Fruit fly (Drosophila melanogaster) whole organism, embryonic: ENCODE data around the gene Zdhhc8.

Source experiments
- CG10462 ChIP-seq: fragments of 200-800 bp; sonication (Bioruptor generic); optimal IDR thresholded peaks from 2 replicates; lab custom pipeline; 2016; ENCODE audit warnings: missing biosample characterization, missing genetic modification characterization
- CG10979 ChIP-seq: fragments of 200-800 bp; sonication (Bioruptor generic); optimal IDR thresholded peaks from 2 replicates; lab custom pipeline; 2018; ENCODE audit warnings: missing biosample characterization, mild to moderate bottlenecking, missing genetic modification characterization, moderate library complexity
- CG12071 ChIP-seq: fragments of 200-800 bp; sonication (Bioruptor generic); optimal IDR thresholded peaks from 3 replicates; lab custom pipeline; 2018; ENCODE audit warnings: missing biosample characterization, mild to moderate bottlenecking, missing genetic modification characterization
- CG12155 ChIP-seq: fragments of 200-800 bp; sonication (Bioruptor generic); optimal IDR thresholded peaks from 3 replicates; lab custom pipeline; 2016; ENCODE audit warnings: missing biosample characterization, missing genetic modification characterization
- CG13296 ChIP-seq: fragments of 200-800 bp; sonication (Bioruptor generic); optimal IDR thresholded peaks from 3 replicates; lab custom pipeline; 2018; ENCODE audit warnings: missing biosample characterization, mild to moderate bottlenecking, missing genetic modification characterization
- CG17359 ChIP-seq: fragments of 200-800 bp; sonication (Bioruptor generic); optimal IDR thresholded peaks from 3 replicates; lab custom pipeline; 2018; ENCODE audit warnings: missing biosample characterization, mild to moderate bottlenecking, missing genetic modification characterization, moderate library complexity
- CG18619 ChIP-seq: fragments of 200-800 bp; sonication (Bioruptor generic); optimal IDR thresholded peaks from 3 replicates; lab custom pipeline; 2017; ENCODE audit warnings: missing biosample characterization, mild to moderate bottlenecking, missing genetic modification characterization
- CG2678 ChIP-seq: fragments of 200-800 bp; sonication (Bioruptor generic); optimal IDR thresholded peaks from 3 replicates; lab custom pipeline; 2019; ENCODE audit warnings: missing biosample characterization, mild to moderate bottlenecking, missing genetic modification characterization, moderate library complexity
- CG31441 ChIP-seq: fragments of 200-800 bp; sonication (Bioruptor generic); IDR thresholded peaks from 2 replicates; pipeline ENCODE4 v1.3.6; 2022; ENCODE audit warnings: missing biosample characterization, missing genetic modification characterization
- CG32767 ChIP-seq: fragments of 200-800 bp; sonication (Bioruptor generic); IDR thresholded peaks from 2 replicates; pipeline ENCODE4 v1.3.6; 2022; ENCODE audit warnings: missing biosample characterization, missing genetic modification characterization
- CG7928 ChIP-seq: fragments of 200-800 bp; sonication (Bioruptor generic); optimal IDR thresholded peaks from 2 replicates; lab custom pipeline; 2017; ENCODE audit warnings: missing biosample characterization, mild to moderate bottlenecking, missing genetic modification characterization
- CG7987 ChIP-seq: fragments of 200-800 bp; sonication (Bioruptor generic); optimal IDR thresholded peaks from 2 replicates; lab custom pipeline; 2018; ENCODE audit warnings: missing biosample characterization, mild to moderate bottlenecking, missing genetic modification characterization, moderate library complexity
- Camta ChIP-seq: fragments of 200-800 bp; sonication (Bioruptor generic); optimal IDR thresholded peaks from 2 replicates; lab custom pipeline; 2016; ENCODE audit warnings: missing biosample characterization, missing genetic modification characterization
- Chrac-16 ChIP-seq: fragments of 200-800 bp; sonication (Bioruptor generic); optimal IDR thresholded peaks from 3 replicates; lab custom pipeline; 2016; ENCODE audit warnings: missing biosample characterization, missing genetic modification characterization
- D19B ChIP-seq: fragments of 200-800 bp; sonication (Bioruptor generic); optimal IDR thresholded peaks from 2 replicates; lab custom pipeline; 2017; ENCODE audit warnings: missing biosample characterization, mild to moderate bottlenecking, missing genetic modification characterization
- Doc2 ChIP-seq: fragments of 200-800 bp; sonication (Bioruptor generic); IDR thresholded peaks from 2 replicates; pipeline ENCODE4 v1.3.6; 2022; ENCODE audit warnings: missing biosample characterization, missing genetic modification characterization
- Gug ChIP-seq: fragments of 200-800 bp; sonication (Bioruptor generic); IDR thresholded peaks from 4 replicates; pipeline ENCODE4 v1.3.6; 2022; ENCODE audit warnings: missing biosample characterization, missing genetic modification characterization
- H2.0 ChIP-seq: fragments of 200-800 bp; sonication (Bioruptor generic); IDR thresholded peaks from 2 replicates; pipeline ENCODE4 v1.3.6; 2022; ENCODE audit warnings: missing biosample characterization, missing genetic modification characterization
- Hand ChIP-seq: fragments of 200-800 bp; sonication (Bioruptor generic); optimal IDR thresholded peaks from 2 replicates; lab custom pipeline; 2017; ENCODE audit warnings: mild to moderate bottlenecking, missing biosample characterization, missing genetic modification reagents, missing genetic modification characterization
- Mad ChIP-seq: fragments of 200-800 bp; sonication (Bioruptor generic); optimal IDR thresholded peaks from 2 replicates; lab custom pipeline; 2016; ENCODE audit warnings: missing biosample characterization, missing genetic modification characterization
- Nf-YA ChIP-seq: fragments of 200-800 bp; sonication (Bioruptor generic); IDR thresholded peaks from 2 replicates; pipeline ENCODE4 v1.3.6; 2022; ENCODE audit warnings: missing biosample characterization, missing genetic modification characterization
- Nf-YB ChIP-seq: fragments of 200-800 bp; sonication (Bioruptor generic); optimal IDR thresholded peaks from 3 replicates; lab custom pipeline; 2019; ENCODE audit warnings: missing biosample characterization, mild to moderate bottlenecking, missing genetic modification characterization, moderate library complexity
- NfI ChIP-seq: fragments of 200-800 bp; sonication (Bioruptor generic); optimal IDR thresholded peaks from 3 replicates; lab custom pipeline; 2018; ENCODE audit warnings: missing biosample characterization, mild to moderate bottlenecking, missing genetic modification characterization, moderate library complexity
- Pdp1 ChIP-seq, 2 experiments: fragments of 200-800 bp; sonication (Bioruptor generic); optimal IDR thresholded peaks; 3 replicates each; lab custom pipeline; 2016; ENCODE audit warnings: missing biosample characterization in 2 of 2, missing genetic modification characterization in 2 of 2, mild to moderate bottlenecking in 1 of 2, moderate library complexity in 1 of 2
- Ptx1 ChIP-seq: fragments of 200-800 bp; sonication (Bioruptor generic); IDR thresholded peaks from 2 replicates; pipeline ENCODE4 v1.3.6; 2022; ENCODE audit warnings: missing biosample characterization, missing genetic modification characterization
- Scr ChIP-seq: fragments of 200-800 bp; sonication (Bioruptor generic); IDR thresholded peaks from 2 replicates; pipeline ENCODE4 v1.3.6; 2022; ENCODE audit warnings: missing biosample characterization, missing genetic modification characterization; ENCODE audit not compliant: partially characterized antibody
- Stat92E ChIP-seq, 3 experiments: fragments of >200 bp in 2 of 3; fragments of 200-800 bp in 1 of 3; sonication (Bioruptor generic) in 1 of 3; optimal IDR thresholded peaks; 2 replicates each; lab custom pipeline; 2017 to 2019; ENCODE audit warnings: missing biosample characterization in 3 of 3, missing genetic modification characterization in 3 of 3, mild to moderate bottlenecking in 1 of 3, moderate library complexity in 1 of 3
- TFAM ChIP-seq: fragments of 200-800 bp; sonication (Bioruptor generic); optimal IDR thresholded peaks from 2 replicates; lab custom pipeline; 2017; ENCODE audit warnings: missing biosample characterization, missing genetic modification characterization, inconsistent platforms
- Trl ChIP-seq, 3 experiments: fragments of >200 bp in 2 of 3; fragments of 200-800 bp in 1 of 3; sonication (Bioruptor generic) in 1 of 3; optimal IDR thresholded peaks; 2 replicates in 1 of 3; 3 replicates in 2 of 3; lab custom pipeline; 2016 to 2017; ENCODE audit warnings: missing biosample characterization in 1 of 3, missing genetic modification characterization in 1 of 3
- ap ChIP-seq: fragments of 200-800 bp; sonication (Bioruptor generic); IDR thresholded peaks from 2 replicates; pipeline ENCODE4 v1.3.6; 2022; ENCODE audit warnings: missing biosample characterization, missing genetic modification characterization
- bowl ChIP-seq: fragments of 200-800 bp; sonication (Bioruptor generic); IDR thresholded peaks from 2 replicates; pipeline ENCODE4 v1.3.6; 2022; ENCODE audit warnings: missing biosample characterization, missing genetic modification characterization
- br ChIP-seq: fragments of >200 bp; optimal IDR thresholded peaks from 2 replicates; lab custom pipeline; 2017
- eve ChIP-seq, 2 experiments: fragments of >200 bp; optimal IDR thresholded peaks; 2 replicates each; lab custom pipeline; 2017; ENCODE audit warnings: missing biosample characterization in 2 of 2, missing genetic modification characterization in 2 of 2
- ftz-f1 ChIP-seq: fragments of 200-800 bp; sonication (Bioruptor generic); optimal IDR thresholded peaks from 2 replicates; lab custom pipeline; 2016; ENCODE audit warnings: missing biosample characterization, missing genetic modification characterization
- gcm ChIP-seq: fragments of 200-800 bp; sonication (Bioruptor generic); optimal IDR thresholded peaks from 2 replicates; lab custom pipeline; 2019; ENCODE audit warnings: missing biosample characterization, mild to moderate bottlenecking, missing genetic modification characterization, moderate library complexity
- gcm2 ChIP-seq: fragments of 200-800 bp; sonication (Bioruptor generic); optimal IDR thresholded peaks from 2 replicates; lab custom pipeline; 2016; ENCODE audit warnings: missing biosample characterization, missing genetic modification characterization
- gro ChIP-seq: fragments of 200-800 bp; sonication (Bioruptor generic); optimal IDR thresholded peaks from 2 replicates; lab custom pipeline; 2016; ENCODE audit warnings: missing biosample characterization, missing genetic modification characterization
- her ChIP-seq: fragments of 200-800 bp; sonication (Bioruptor generic); optimal IDR thresholded peaks from 2 replicates; lab custom pipeline; 2016; ENCODE audit warnings: missing biosample characterization, missing genetic modification characterization
- insv ChIP-seq, 2 experiments: fragments of 200-800 bp; sonication (Bioruptor generic); optimal IDR thresholded peaks; 3 replicates each; lab custom pipeline; 2016 to 2018; ENCODE audit warnings: missing biosample characterization in 2 of 2, missing genetic modification characterization in 2 of 2
- maf-S ChIP-seq: fragments of 200-800 bp; sonication (Bioruptor generic); optimal IDR thresholded peaks from 2 replicates; lab custom pipeline; 2016; ENCODE audit warnings: missing biosample characterization, missing genetic modification characterization
- pho ChIP-seq: fragments of 200-800 bp; sonication (Bioruptor generic); optimal IDR thresholded peaks from 2 replicates; lab custom pipeline; 2016; ENCODE audit warnings: missing biosample characterization, missing genetic modification characterization
- ro ChIP-seq: fragments of 200-800 bp; sonication (Bioruptor generic); IDR thresholded peaks from 2 replicates; pipeline ENCODE4 v1.3.6; 2022; ENCODE audit warnings: missing biosample characterization, missing genetic modification characterization
- sd ChIP-seq: fragments of 200-800 bp; sonication (Bioruptor generic); optimal IDR thresholded peaks from 3 replicates; lab custom pipeline; 2018; ENCODE audit warnings: missing biosample characterization, mild to moderate bottlenecking, missing genetic modification characterization, moderate library complexity
- sob ChIP-seq: fragments of 200-800 bp; sonication (Bioruptor generic); IDR thresholded peaks from 2 replicates; pipeline ENCODE4 v1.3.6; 2022; ENCODE audit warnings: missing biosample characterization, missing genetic modification characterization
- zen2 ChIP-seq: fragments of 200-800 bp; sonication (Bioruptor generic); IDR thresholded peaks from 3 replicates; pipeline ENCODE4 v1.3.6; 2022; ENCODE audit warnings: missing biosample characterization, missing genetic modification characterization; ENCODE audit not compliant: partially characterized antibody
- zf30C ChIP-seq: fragments of 200-800 bp; sonication (Bioruptor generic); optimal IDR thresholded peaks from 3 replicates; lab custom pipeline; 2018; ENCODE audit warnings: missing biosample characterization, mild to moderate bottlenecking, missing genetic modification characterization
- zfh1 ChIP-seq: fragments of 200-800 bp; sonication (Bioruptor generic); IDR thresholded peaks from 3 replicates; pipeline ENCODE4 v1.3.6; 2022; ENCODE audit warnings: missing biosample characterization, missing genetic modification characterization

Gene Zdhhc8

dm6 chrX:9343480-9344477 lies 12.2 kb downstream of the Zdhhc8 start (continued):
- no peak for TF ChIP-seq Stat92E (GFP tag; optimal IDR thresholded peaks at IDR 0.05; lab: Kevin White, UChicago)
- TF ChIP-seq CG32767 (GFP tag; lab: Robert Waterston, UW) = peak; percentile 55; the same call in 1 of the 2 replicates
- peak; percentile 34 for TF ChIP-seq pho
- no peak for TF ChIP-seq Scr (GFP tag; lab: Robert Waterston, UW)
- peak; percentile 75 for TF ChIP-seq NfI (GFP tag; lab: Kevin White, UChicago)
- TF ChIP-seq CG10462 (GFP tag; lab: Kevin White, UChicago) = no peak
- TF ChIP-seq Gug (GFP tag; lab: Robert Waterston, UW) = peak; percentile 65; the same call in 3 of the 4 replicates
- no peak for TF ChIP-seq ro (GFP tag; lab: Robert Waterston, UW)
- TF ChIP-seq CG31441 (GFP tag; lab: Robert Waterston, UW) = no peak; the same call in 1 of the 2 replicates
- 0 out of 2 replicates have a peak, but pooled peaks have one; percentile 23 for TF ChIP-seq Doc2 (GFP tag; lab: Robert Waterston, UW)
- peak; percentile 49 for TF ChIP-seq CG17359 (tag; lab: Kevin White, UChicago)
- TF ChIP-seq maf-S (GFP tag; lab: Kevin White, UChicago) = peak; percentile 43
- no peak for TF ChIP-seq ap (GFP tag; lab: Robert Waterston, UW)
- TF ChIP-seq zf30C (GFP tag; lab: Kevin White, UChicago) = no peak
- TF ChIP-seq Camta (GFP tag; lab: Kevin White, UChicago) = peak; percentile 27
- TF ChIP-seq zen2 = no peak
- TF ChIP-seq CG12155 (GFP tag; lab: Kevin White, UChicago) = peak; percentile 57
- peak; percentile 41 for TF ChIP-seq sob (GFP tag; lab: Robert Waterston, UW)
- peak; percentile 44 to 47 for TF ChIP-seq Pdp1 (GFP tag; optimal IDR thresholded peaks at IDR 0.05; lab: Kevin White, UChicago)
- no peak for TF ChIP-seq CG10979 (tag; lab: Kevin White, UChicago)
- TF ChIP-seq Chrac-16 (GFP tag; lab: Kevin White, UChicago) = peak; percentile 45
- peak; percentile 74 for TF ChIP-seq her
- no peak for TF ChIP-seq TFAM
- no peak for TF ChIP-seq Nf-YB
- TF ChIP-seq bowl (GFP tag; lab: Robert Waterston, UW) = peak; percentile 49; the same call in 1 of the 2 replicates
- TF ChIP-seq sd (tag; lab: Kevin White, UChicago) = peak; percentile 35
- no peak for TF ChIP-seq Trl (optimal IDR thresholded peaks at IDR 0.05; lab: Kevin White, UChicago)
- peak; percentile 55 for TF ChIP-seq Trl (GFP tag; optimal IDR thresholded peaks at IDR 0.05; lab: Kevin White, UChicago)
- TF ChIP-seq gro (GFP tag; lab: Kevin White, UChicago) = peak; percentile 68
- peak; percentile 32 for TF ChIP-seq CG18619
- peak; percentile 60; the same call in 1 of the 3 replicates for TF ChIP-seq zfh1 (GFP tag; lab: Robert Waterston, UW)
- TF ChIP-seq gcm (GFP tag; lab: Kevin White, UChicago) = no peak
- peak; percentile 15 for TF ChIP-seq Hand (GFP tag; lab: Kevin White, UChicago)
- no peak for TF ChIP-seq eve (GFP tag; optimal IDR thresholded peaks at IDR 0.05; lab: Kevin White, UChicago)
- TF ChIP-seq gcm2 (GFP tag; lab: Kevin White, UChicago) = peak; percentile 28
- peak; percentile 73 for TF ChIP-seq CG12071 (GFP tag; lab: Kevin White, UChicago)
- peak; percentile 38 for TF ChIP-seq Mad (GFP tag; lab: Kevin White, UChicago)
- peak; percentile 58 for TF ChIP-seq D19B (GFP tag; lab: Kevin White, UChicago)
- TF ChIP-seq insv (GFP tag; optimal IDR thresholded peaks at IDR 0.05; lab: Kevin White, UChicago) = no peak
- no peak for TF ChIP-seq br
- peak; percentile 49 for TF ChIP-seq CG13296 (GFP tag; lab: Kevin White, UChicago)
- TF ChIP-seq CG7987 (GFP tag; lab: Kevin White, UChicago) = peak; percentile 39
- peak; percentile 42 for TF ChIP-seq CG7928 (GFP tag; lab: Kevin White, UChicago)
- peak; percentile 58 for TF ChIP-seq H2.0 (GFP tag; lab: Robert Waterston, UW)
- peak; percentile 40; the same call in 1 of the 2 replicates for TF ChIP-seq Nf-YA (GFP tag; lab: Robert Waterston, UW)
- TF ChIP-seq ftz-f1 (GFP tag; lab: Kevin White, UChicago) = no peak
- TF ChIP-seq Ptx1 = peak; percentile 60
- TF ChIP-seq CG2678 (tag; lab: Kevin White, UChicago) = peak; percentile 79
